Worm (Caenorhabditis elegans): ENCODE measurements around the gene clec-193.
"Not testable (repeated sequence)": the region's sequence is repeated elsewhere in the genome, so short reads cannot be mapped to it uniquely, and the experiment has no call there.

DNA sequence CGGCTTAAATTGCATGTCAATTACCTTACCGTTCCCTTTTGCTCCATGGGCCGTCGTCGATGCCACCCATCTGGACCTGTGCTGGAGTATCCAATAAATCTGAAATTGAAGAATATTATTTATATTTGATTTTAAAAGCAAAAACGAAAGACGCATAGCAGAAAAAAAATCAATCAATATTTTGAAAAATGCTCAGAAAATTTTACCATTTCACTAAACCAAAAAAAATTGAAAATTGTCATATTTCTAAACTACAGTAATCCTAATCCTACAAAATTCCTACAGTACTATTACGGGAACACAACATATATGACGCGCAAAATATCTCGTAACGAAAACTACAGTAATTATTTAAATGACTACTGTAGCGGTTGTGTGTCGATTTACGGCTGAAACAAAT is 36.6 kb upstream of the clec-193 start, which contains the start of gene Y116A8A.150:
- TF ChIP-seq F13H6.1 (tag; optimal IDR thresholded peaks at IDR 0.05); blmp-1 (tag; optimal IDR thresholded peaks at IDR 0.05; ENCODE audit: insufficient read depth); mdl-1 (tag; optimal IDR thresholded peaks at IDR 0.05); unc-39 (tag; optimal IDR thresholded peaks at IDR 0.05); nhr-6 (tag; optimal IDR thresholded peaks at IDR 0.05); skn-1 (tag; optimal IDR thresholded peaks at IDR 0.05); ztf-11 (tag; optimal IDR thresholded peaks at IDR 0.05); R02D3.7 (tag; optimal IDR thresholded peaks at IDR 0.05); crh-2 (tag; optimal IDR thresholded peaks at IDR 0.05); lin-39 (tag; optimal IDR thresholded peaks at IDR 0.05): not testable (repeated sequence)
